Worm (Caenorhabditis elegans) whole organism, young adult: ENCODE data around the gene srh-229.

Source experiments
- C17E4.6 ChIP-seq: fragments of 200-800 bp; sonication (Bioruptor generic); IDR thresholded peaks from 2 replicates; pipeline ENCODE4 v1.3.6; 2022; ENCODE audit warnings: missing genetic modification reagents, missing genetic modification characterization, missing compliant biosample characterization
- F39B2.1 ChIP-seq: fragments of 200-800 bp; sonication (Bioruptor generic); IDR thresholded peaks from 2 replicates; pipeline ENCODE4 v1.3.6; 2022; ENCODE audit warnings: missing genetic modification reagents, missing genetic modification characterization, missing compliant biosample characterization
- F55B11.4 ChIP-seq: sonication (generic microtip); optimal IDR thresholded peaks from 2 replicates; lab custom pipeline; 2016; ENCODE audit warnings: missing compliant biosample characterization, missing genetic modification characterization, borderline replicate concordance; ENCODE audit not compliant: insufficient read depth
- F57A8.1 ChIP-seq: fragments of 200-800 bp; sonication (Bioruptor generic); optimal IDR thresholded peaks from 2 replicates; lab custom pipeline; 2018; ENCODE audit warnings: mild to moderate bottlenecking, missing genetic modification characterization, moderate library complexity, missing compliant biosample characterization
- F57C9.4 ChIP-seq: sonication (generic microtip); optimal IDR thresholded peaks from 2 replicates; lab custom pipeline; 2017; ENCODE audit warnings: mild to moderate bottlenecking, missing genetic modification characterization, missing compliant biosample characterization
- T07F8.4 ChIP-seq: sonication (generic microtip); optimal IDR thresholded peaks from 2 replicates; lab custom pipeline; 2016; ENCODE audit warnings: mild to moderate bottlenecking, missing genetic modification characterization, moderate library complexity, missing compliant biosample characterization
- T26A5.8 ChIP-seq: sonication (generic microtip); optimal IDR thresholded peaks from 2 replicates; lab custom pipeline; 2016; ENCODE audit warnings: missing genetic modification characterization, missing compliant biosample characterization
- Y53G8AR.9 ChIP-seq: fragments of 200-800 bp; sonication (Bioruptor generic); conservative IDR thresholded peaks from 2 replicates; pipeline ENCODE4 v1.3.6; 2022; ENCODE audit warnings: missing genetic modification reagents, missing genetic modification characterization, missing compliant biosample characterization
- Y95B8A.8 ChIP-seq: fragments of 200-800 bp; sonication (Bioruptor generic); IDR thresholded peaks from 2 replicates; pipeline ENCODE4 v1.3.6; 2022; ENCODE audit warnings: missing genetic modification reagents, missing genetic modification characterization, missing compliant biosample characterization
- ZK185.1 ChIP-seq: sonication (generic microtip); optimal IDR thresholded peaks from 2 replicates; lab custom pipeline; 2016; ENCODE audit warnings: mild to moderate bottlenecking, missing genetic modification characterization, missing compliant biosample characterization; ENCODE audit not compliant: poor library complexity, severe bottlenecking
- aptf-2 ChIP-seq: fragments of 200-800 bp; sonication (Bioruptor generic); conservative IDR thresholded peaks from 2 replicates; pipeline ENCODE4 v1.3.6; 2022; ENCODE audit warnings: missing genetic modification reagents, missing genetic modification characterization, missing compliant biosample characterization
- aptf-3 ChIP-seq: fragments of 200-800 bp; sonication (Bioruptor generic); IDR thresholded peaks from 2 replicates; pipeline ENCODE4 v1.3.6; 2022; ENCODE audit warnings: missing genetic modification characterization, missing compliant biosample characterization
- attf-6 ChIP-seq: fragments of 200-800 bp; sonication (Bioruptor generic); IDR thresholded peaks from 2 replicates; pipeline ENCODE4 v1.3.6; 2022; ENCODE audit warnings: missing genetic modification reagents, missing genetic modification characterization, missing compliant biosample characterization
- bed-2 ChIP-seq: fragments of 200-800 bp; sonication (Bioruptor generic); IDR thresholded peaks from 2 replicates; pipeline ENCODE4 v1.3.6; 2022; ENCODE audit warnings: missing genetic modification reagents, missing genetic modification characterization, missing compliant biosample characterization
- cebp-1 ChIP-seq, 2 experiments: fragments of 200-800 bp in 1 of 2; sonication (Bioruptor generic) in 1 of 2; sonication (generic microtip) in 1 of 2; IDR thresholded peaks in 1 of 2; optimal IDR thresholded peaks in 1 of 2; 2 replicates each; pipeline versions ENCODE4 v1.3.6 to Lab custom; 2017 to 2022; ENCODE audit warnings: missing compliant biosample characterization in 2 of 2, missing genetic modification characterization in 2 of 2, mild to moderate bottlenecking in 1 of 2, missing genetic modification reagents in 1 of 2, moderate library complexity in 1 of 2
- cebp-2 ChIP-seq: fragments of 200-800 bp; sonication (Bioruptor generic); IDR thresholded peaks from 2 replicates; pipeline ENCODE4 v1.3.6; 2022; ENCODE audit warnings: missing genetic modification characterization, missing compliant biosample characterization
- ceh-27 ChIP-seq: fragments of 200-800 bp; sonication (Bioruptor generic); optimal IDR thresholded peaks from 2 replicates; lab custom pipeline; 2018; ENCODE audit warnings: mild to moderate bottlenecking, missing genetic modification characterization, moderate library complexity, missing compliant biosample characterization
- ceh-79 ChIP-seq: sonication (generic microtip); optimal IDR thresholded peaks from 2 replicates; lab custom pipeline; 2017; ENCODE audit warnings: mild to moderate bottlenecking, missing genetic modification characterization, missing compliant biosample characterization
- die-1 ChIP-seq: sonication (generic microtip); optimal IDR thresholded peaks from 2 replicates; lab custom pipeline; 2016; ENCODE audit warnings: missing genotype, mild to moderate bottlenecking, missing genetic modification characterization, missing compliant biosample characterization
- dpl-1 ChIP-seq: fragments of 150-350 bp; optimal IDR thresholded peaks from 2 replicates; lab custom pipeline; 2014; ENCODE audit warnings: missing biosample characterization, missing genetic modification reagents, missing genetic modification characterization
- egl-44 ChIP-seq: fragments of 200-800 bp; sonication (Bioruptor generic); IDR thresholded peaks from 2 replicates; pipeline ENCODE4 v1.3.6; 2022; ENCODE audit warnings: missing genetic modification reagents, missing genetic modification characterization, missing compliant biosample characterization
- fkh-3 ChIP-seq: sonication (generic microtip); optimal IDR thresholded peaks from 2 replicates; lab custom pipeline; 2016; ENCODE audit warnings: mild to moderate bottlenecking, missing genetic modification characterization, missing compliant biosample characterization
- gei-17 ChIP-seq: fragments of 200-800 bp; sonication (Bioruptor generic); optimal IDR thresholded peaks from 2 replicates; lab custom pipeline; 2018; ENCODE audit warnings: mild to moderate bottlenecking, missing genetic modification characterization, missing compliant biosample characterization
- him-1 ChIP-seq: sonication (generic microtip); optimal IDR thresholded peaks from 2 replicates; lab custom pipeline; 2016; ENCODE audit warnings: missing genotype, missing genetic modification reagents, missing genetic modification characterization, missing compliant biosample characterization
- hmg-1.2 ChIP-seq: fragments of 200-800 bp; sonication (Bioruptor generic); IDR thresholded peaks from 2 replicates; pipeline ENCODE4 v1.3.6; 2022; ENCODE audit warnings: missing genetic modification reagents, missing genetic modification characterization, missing compliant biosample characterization
- lag-1 ChIP-seq: fragments of 200-800 bp; sonication (Bioruptor generic); IDR thresholded peaks from 2 replicates; pipeline ENCODE4 v1.3.6; 2022; ENCODE audit warnings: missing genetic modification reagents, missing genetic modification characterization, missing compliant biosample characterization
- lin-26 ChIP-seq: fragments of 200-800 bp; sonication (Bioruptor generic); IDR thresholded peaks from 2 replicates; pipeline ENCODE4 v1.3.6; 2022; ENCODE audit warnings: missing genetic modification reagents, missing genetic modification characterization, missing compliant biosample characterization
- lin-40 ChIP-seq: sonication (generic microtip); optimal IDR thresholded peaks from 2 replicates; lab custom pipeline; 2016; ENCODE audit warnings: missing genetic modification characterization, mild to moderate bottlenecking, missing compliant biosample characterization, missing genotype, missing genetic modification reagents
- lir-1 ChIP-seq: fragments of 200-800 bp; sonication (Bioruptor generic); conservative IDR thresholded peaks from 2 replicates; pipeline ENCODE4 v1.3.6; 2022; ENCODE audit warnings: missing genetic modification reagents, missing genetic modification characterization, missing compliant biosample characterization
- lsl-1 ChIP-seq: fragments of 200-800 bp; sonication (Bioruptor generic); optimal IDR thresholded peaks from 2 replicates; lab custom pipeline; 2018; ENCODE audit warnings: mild to moderate bottlenecking, missing genetic modification characterization, moderate library complexity, missing compliant biosample characterization
- lsy-27 ChIP-seq: sonication (generic microtip); optimal IDR thresholded peaks from 2 replicates; lab custom pipeline; 2017; ENCODE audit warnings: missing genetic modification characterization, mild to moderate bottlenecking, missing compliant biosample characterization, antibody characterized with exemption, missing genotype, borderline replicate concordance; ENCODE audit not compliant: insufficient read depth
- mel-28 ChIP-seq: sonication (generic microtip); optimal IDR thresholded peaks from 2 replicates; lab custom pipeline; 2016; ENCODE audit warnings: borderline replicate concordance, mild to moderate bottlenecking, missing genetic modification characterization, missing compliant biosample characterization
- nhr-179 ChIP-seq: sonication (generic microtip); optimal IDR thresholded peaks from 2 replicates; lab custom pipeline; 2016; ENCODE audit warnings: mild to moderate bottlenecking, missing genetic modification characterization, missing compliant biosample characterization
- rcor-1 ChIP-seq: fragments of 200-800 bp; sonication (Bioruptor generic); IDR thresholded peaks from 2 replicates; pipeline ENCODE4 v1.3.6; 2022; ENCODE audit warnings: missing genetic modification reagents, missing genetic modification characterization, missing compliant biosample characterization
- rec-8 ChIP-seq, 2 experiments: sonication (generic microtip); optimal IDR thresholded peaks; 2 replicates each; lab custom pipeline; 2016; ENCODE audit warnings: mild to moderate bottlenecking in 2 of 2, missing genetic modification characterization in 2 of 2, missing genetic modification reagents in 2 of 2, missing genotype in 2 of 2, missing biosample characterization in 1 of 2, missing compliant biosample characterization in 1 of 2, moderate library complexity in 1 of 2
- somi-1 ChIP-seq: fragments of 200-800 bp; sonication (Bioruptor generic); optimal IDR thresholded peaks from 2 replicates; lab custom pipeline; 2018; ENCODE audit warnings: mild to moderate bottlenecking, missing genetic modification characterization, missing compliant biosample characterization
- unc-62 ChIP-seq: fragments of 150-350 bp; optimal IDR thresholded peaks from 2 replicates; lab custom pipeline; 2014; ENCODE audit warnings: missing biosample characterization, missing genetic modification reagents, missing genetic modification characterization
- zim-3 ChIP-seq: sonication (generic microtip); optimal IDR thresholded peaks from 2 replicates; lab custom pipeline; 2017; ENCODE audit warnings: mild to moderate bottlenecking, missing genetic modification characterization, moderate library complexity, missing compliant biosample characterization
- ztf-25 ChIP-seq: fragments of 200-800 bp; sonication (Bioruptor generic); IDR thresholded peaks from 2 replicates; pipeline ENCODE4 v1.3.6; 2022; ENCODE audit warnings: missing genetic modification reagents, missing genetic modification characterization, missing compliant biosample characterization
- ztf-26 ChIP-seq: sonication (generic microtip); optimal IDR thresholded peaks from 2 replicates; lab custom pipeline; 2017; ENCODE audit warnings: missing genetic modification characterization, missing compliant biosample characterization
- ztf-28 ChIP-seq: fragments of 200-800 bp; sonication (Bioruptor generic); IDR thresholded peaks from 2 replicates; pipeline ENCODE4 v1.3.6; 2022; ENCODE audit warnings: missing genetic modification reagents, missing genetic modification characterization, missing compliant biosample characterization

Gene srh-229

DNA sequence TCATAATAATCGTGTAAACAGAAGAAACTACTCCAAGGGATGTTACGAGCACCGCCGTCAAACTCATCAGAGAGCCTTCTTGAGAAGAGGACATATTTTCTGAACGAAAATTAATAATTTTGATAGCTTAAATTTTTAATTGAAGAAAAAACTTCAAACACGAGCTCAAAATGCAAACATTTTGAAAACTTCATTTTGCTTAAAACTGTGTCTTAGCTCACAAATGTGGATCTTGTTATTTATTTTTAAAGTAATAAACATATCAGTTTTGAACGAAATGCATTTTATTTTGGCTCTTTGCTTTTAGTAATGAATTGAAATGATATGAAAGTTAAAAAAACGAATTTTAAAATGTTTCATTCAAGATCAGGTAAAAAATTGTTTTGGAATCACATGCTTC is 16.7 kb downstream of the srh-229 start, which contains the start of gene srbc-7:
srbc-7 (minus strand) TSS at position 101 of the 400 bp plus-strand sequence.
- TF ChIP-seq ceh-79 (tag; lab: Kevin White, UChicago) (no peak), fkh-3 (tag; lab: Kevin White, UChicago) (no peak), ztf-25 (GFP tag; lab: Robert Waterston, UW) (no peak), hmg-1.2 (no peak), F39B2.1 (GFP tag; lab: Robert Waterston, UW) (no peak)

DNA sequence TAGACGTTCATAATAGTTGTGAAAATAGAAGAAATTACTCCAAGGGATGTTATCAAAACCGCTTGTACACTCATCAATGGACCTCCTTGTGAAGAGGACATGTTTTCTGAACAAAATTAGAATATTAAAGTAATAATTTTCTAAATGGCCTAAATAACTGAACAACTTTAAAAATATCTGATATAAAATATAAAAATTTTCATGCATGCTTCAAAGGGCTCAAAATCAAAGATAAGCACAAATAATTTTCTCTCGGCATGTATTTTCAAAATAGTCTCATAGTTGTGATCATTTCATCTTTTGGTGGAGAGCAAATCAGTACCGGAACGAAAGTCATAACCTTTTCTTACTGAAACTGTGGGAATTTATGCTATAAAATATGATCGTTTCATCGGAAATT is 19.2 kb downstream of the srh-229 start, which contains the start of gene srbc-8:
srbc-8 (minus strand) TSS at position 101 of the 400 bp plus-strand sequence.
- TF ChIP-seq ztf-26 (tag; lab: Kevin White, UChicago): no peak
- TF ChIP-seq lir-1 (GFP tag; lab: Robert Waterston, UW): no peak
- TF ChIP-seq cebp-1 (GFP tag; IDR thresholded peaks at IDR 0.05; lab: Robert Waterston, UW): no peak
- TF ChIP-seq cebp-1 (tag; optimal IDR thresholded peaks at IDR 0.05; lab: Kevin White, UChicago): no peak
- TF ChIP-seq cebp-2 (GFP tag; lab: Robert Waterston, UW): no peak
- TF ChIP-seq C17E4.6 (GFP tag; lab: Robert Waterston, UW): no peak
- TF ChIP-seq mel-28 (tag; lab: Kevin White, UChicago): no peak
- TF ChIP-seq gei-17 (GFP tag; lab: Kevin White, UChicago): no peak
- TF ChIP-seq nhr-179 (tag; lab: Kevin White, UChicago): no peak
- no peak for TF ChIP-seq ZK185.1 (tag; lab: Kevin White, UChicago)
- TF ChIP-seq rcor-1 (GFP tag; lab: Robert Waterston, UW): no peak
- no peak for TF ChIP-seq unc-62 (GFP tag; lab: Kevin White, UChicago)
- TF ChIP-seq bed-2 (GFP tag; lab: Robert Waterston, UW): no peak
- TF ChIP-seq zim-3 (tag; lab: Kevin White, UChicago): no peak

DNA sequence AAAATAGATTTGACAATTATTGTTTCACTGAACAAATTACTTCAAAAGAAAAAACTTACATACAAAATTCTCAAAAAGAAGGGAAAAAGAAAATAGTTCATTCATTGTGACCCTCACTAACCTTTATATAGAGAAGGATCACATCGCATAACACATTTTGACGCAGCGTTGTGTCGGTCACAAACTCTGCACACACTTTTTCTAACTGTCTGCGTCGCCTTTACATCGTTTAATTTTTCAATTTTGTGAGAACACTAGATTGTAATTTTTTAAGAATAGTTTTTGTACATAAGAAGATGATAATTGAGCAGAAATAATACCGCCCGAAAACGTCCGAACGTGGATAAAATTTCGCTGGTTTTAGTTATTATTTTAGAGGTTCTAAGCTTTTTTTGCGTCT is 23.2 kb downstream of the srh-229 start, which contains the start of gene C18B10.6:
C18B10.6 (minus strand) TSS at position 101 of the 400 bp plus-strand sequence.
- TF ChIP-seq F55B11.4 (tag; lab: Kevin White, UChicago) (no peak), lsy-27 (no peak), T07F8.4 (tag; lab: Kevin White, UChicago) (no peak), rec-8 (tag; optimal IDR thresholded peaks at IDR 0.05; lab: Kevin White, UChicago) (no peak), egl-44 (no peak), dpl-1 (GFP tag; lab: Kevin White, UChicago) (no peak), die-1 (no peak), lsl-1 (GFP tag; lab: Kevin White, UChicago) (no peak), lin-40 (tag; lab: Kevin White, UChicago) (no peak), lir-1 (GFP tag; lab: Robert Waterston, UW) (no peak), C17E4.6 (GFP tag; lab: Robert Waterston, UW) (no peak), lag-1 (GFP tag; lab: Robert Waterston, UW) (no peak), Y95B8A.8 (GFP tag; lab: Robert Waterston, UW) (no peak)

DNA sequence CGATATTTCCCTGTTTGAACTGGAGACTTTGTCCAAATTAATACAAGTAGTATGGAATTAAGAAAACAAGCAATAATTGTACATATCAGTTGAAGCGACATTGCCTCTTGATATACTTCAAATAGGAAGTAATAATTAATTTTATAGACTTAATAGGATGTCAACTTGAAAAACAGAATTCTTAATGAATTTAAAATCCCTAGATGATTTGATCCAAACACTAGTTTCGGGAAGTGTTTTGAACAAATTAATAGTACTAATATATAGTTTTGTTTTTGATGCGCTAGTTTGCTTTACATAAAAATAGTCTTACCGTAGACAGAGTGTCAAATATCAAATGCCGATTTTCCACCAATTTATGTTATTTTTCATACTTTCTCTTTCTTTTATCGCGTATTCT is 25.8 kb downstream of the srh-229 start, which contains the start of gene str-190:
str-190 (minus strand) TSS at position 101 of the 400 bp plus-strand sequence.
- TF ChIP-seq aptf-3: no peak
- TF ChIP-seq ceh-79 (tag; lab: Kevin White, UChicago): no peak

DNA sequence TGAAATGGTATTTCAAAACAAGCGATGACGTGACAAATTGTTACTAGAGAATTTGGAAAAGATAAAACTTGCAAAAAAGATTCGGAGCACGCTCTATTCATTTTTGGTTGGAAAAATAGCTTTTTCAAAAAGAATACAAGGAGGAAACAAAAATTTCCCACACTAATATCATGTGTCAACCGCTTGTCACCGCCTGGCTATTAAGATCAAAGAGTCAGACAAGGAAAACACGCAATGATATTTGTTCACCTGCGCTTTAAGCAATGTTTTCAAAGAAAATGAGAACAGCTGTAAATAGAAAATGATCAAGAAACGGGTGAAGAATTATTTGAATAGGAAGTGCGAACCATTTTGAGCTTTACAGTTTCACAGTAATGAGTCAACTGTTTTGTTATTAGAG is 27.4 kb downstream of the srh-229 start, which contains the start of gene srh-125:
srh-125 (minus strand) TSS at position 101 of the 400 bp plus-strand sequence.
- TF ChIP-seq T26A5.8 (tag; lab: Kevin White, UChicago): no peak
- no peak for TF ChIP-seq lsl-1 (GFP tag; lab: Kevin White, UChicago)
- no peak for TF ChIP-seq attf-6
- TF ChIP-seq F57C9.4 (tag; lab: Kevin White, UChicago): no peak
- TF ChIP-seq aptf-2 (GFP tag; lab: Robert Waterston, UW): no peak
- no peak for TF ChIP-seq ztf-28 (GFP tag; lab: Robert Waterston, UW)
- no peak for TF ChIP-seq ceh-27 (GFP tag; lab: Kevin White, UChicago)
- TF ChIP-seq lin-26 (GFP tag; lab: Robert Waterston, UW): no peak
- TF ChIP-seq somi-1 (GFP tag; lab: Kevin White, UChicago): no peak
- TF ChIP-seq cebp-1 (GFP tag; IDR thresholded peaks at IDR 0.05; lab: Robert Waterston, UW): no peak
- no peak for TF ChIP-seq cebp-1 (tag; optimal IDR thresholded peaks at IDR 0.05; lab: Kevin White, UChicago)
- no peak for TF ChIP-seq Y53G8AR.9 (GFP tag; lab: Robert Waterston, UW)
- TF ChIP-seq him-1 (tag; lab: Kevin White, UChicago): no peak
- no peak for TF ChIP-seq ZK185.1 (tag; lab: Kevin White, UChicago)
- no peak for TF ChIP-seq F57A8.1
